Fruit fly (Drosophila melanogaster) whole organism, adult: ENCODE measurements around the gene Cpr78Cb.

Source experiments
- CG11617 ChIP-seq: fragments of 200-800 bp; sonication (Bioruptor generic); optimal IDR thresholded peaks from 2 replicates; lab custom pipeline; 2017; ENCODE audit warnings: mild to moderate bottlenecking, missing biosample characterization, missing genetic modification reagents, missing genetic modification characterization
- CG12768 ChIP-seq: fragments of 200-800 bp; sonication (Bioruptor generic); optimal IDR thresholded peaks from 2 replicates; lab custom pipeline; 2017; ENCODE audit warnings: missing biosample characterization, missing genetic modification characterization, mild to moderate bottlenecking, moderate library complexity, missing genetic modification reagents
- CG14711 ChIP-seq: fragments of 200-800 bp; sonication (Bioruptor generic); optimal IDR thresholded peaks from 2 replicates; lab custom pipeline; 2018; ENCODE audit warnings: missing biosample characterization, mild to moderate bottlenecking, missing genetic modification characterization, moderate library complexity
- CG1620 ChIP-seq: fragments of 200-800 bp; sonication (Bioruptor generic); optimal IDR thresholded peaks from 2 replicates; lab custom pipeline; 2016; ENCODE audit warnings: missing biosample characterization, missing genetic modification characterization
- CG33017 ChIP-seq: fragments of 200-800 bp; sonication (Bioruptor generic); optimal IDR thresholded peaks from 2 replicates; lab custom pipeline; 2018; ENCODE audit warnings: missing biosample characterization, mild to moderate bottlenecking, missing genetic modification characterization, moderate library complexity
- CG5204 ChIP-seq: fragments of 200-800 bp; sonication (Bioruptor generic); optimal IDR thresholded peaks from 2 replicates; lab custom pipeline; 2016; ENCODE audit warnings: missing biosample characterization, missing genetic modification characterization
- CG7045 ChIP-seq: fragments of 200-800 bp; sonication (Bioruptor generic); optimal IDR thresholded peaks from 2 replicates; lab custom pipeline; 2017; ENCODE audit warnings: missing biosample characterization, mild to moderate bottlenecking, missing genetic modification characterization
- CG7101 ChIP-seq: fragments of 200-800 bp; sonication (Bioruptor generic); optimal IDR thresholded peaks from 2 replicates; lab custom pipeline; 2018; ENCODE audit warnings: missing biosample characterization, mild to moderate bottlenecking, missing genetic modification characterization, moderate library complexity
- Clk ChIP-seq: fragments of 200-800 bp; sonication (Bioruptor generic); optimal IDR thresholded peaks from 2 replicates; lab custom pipeline; 2017; ENCODE audit warnings: missing biosample characterization, missing genetic modification characterization
- Crg-1 ChIP-seq: fragments of 200-800 bp; sonication (Bioruptor generic); optimal IDR thresholded peaks from 2 replicates; lab custom pipeline; 2016; ENCODE audit warnings: missing biosample characterization, missing genetic modification characterization
- Hr96 ChIP-seq: fragments of 200-800 bp; sonication (Bioruptor generic); optimal IDR thresholded peaks from 2 replicates; lab custom pipeline; 2016; ENCODE audit warnings: missing biosample characterization, missing genetic modification characterization
- Mnt ChIP-seq: fragments of 200-800 bp; sonication (Bioruptor generic); optimal IDR thresholded peaks from 2 replicates; lab custom pipeline; 2016; ENCODE audit warnings: missing biosample characterization, mild to moderate bottlenecking, missing genetic modification characterization
- bab1 ChIP-seq: fragments of 200-800 bp; sonication (Bioruptor generic); optimal IDR thresholded peaks from 3 replicates; lab custom pipeline; 2019; ENCODE audit warnings: missing biosample characterization, mild to moderate bottlenecking, missing genetic modification characterization, moderate library complexity
- cic ChIP-seq: fragments of 200-800 bp; sonication (Bioruptor generic); optimal IDR thresholded peaks from 2 replicates; lab custom pipeline; 2017; ENCODE audit warnings: missing biosample characterization, mild to moderate bottlenecking, missing genetic modification characterization, moderate library complexity
- cnc ChIP-seq, 2 experiments: fragments of >200 bp; optimal IDR thresholded peaks; 2 replicates each; lab custom pipeline; 2017
- kay ChIP-seq: fragments of 200-800 bp; sonication (Bioruptor generic); peaks from one replicate; lab custom pipeline; 2016; ENCODE audit warnings: missing biosample characterization, missing genetic modification characterization, borderline replicate concordance
- ovo ChIP-seq: fragments of 200-800 bp; sonication (Bioruptor generic); optimal IDR thresholded peaks from 2 replicates; lab custom pipeline; 2016; ENCODE audit warnings: missing biosample characterization, missing genetic modification characterization
- pad ChIP-seq: fragments of 200-800 bp; sonication (Bioruptor generic); optimal IDR thresholded peaks from 3 replicates; lab custom pipeline; 2017; ENCODE audit warnings: missing biosample characterization, missing genetic modification characterization, mild to moderate bottlenecking, moderate library complexity, missing genetic modification reagents
- tj ChIP-seq: fragments of 200-800 bp; sonication (Bioruptor generic); optimal IDR thresholded peaks from 3 replicates; lab custom pipeline; 2017; ENCODE audit warnings: missing biosample characterization, mild to moderate bottlenecking, missing genetic modification characterization, moderate library complexity
- toe ChIP-seq: fragments of 200-800 bp; sonication (Bioruptor generic); optimal IDR thresholded peaks from 2 replicates; lab custom pipeline; 2016; ENCODE audit warnings: missing biosample characterization, missing genetic modification characterization

Gene Cpr78Cb

dm6 chr3L:21267862-21268385 is 26.4 kb upstream of the Cpr78Cb start, which contains the start of gene CG9391:
Gene CG9391 (minus strand): TSS chr3L:21268335.
- TF ChIP-seq CG14711 (tag; lab: Kevin White, UChicago), result peak; percentile 5
- no peak for TF ChIP-seq CG5204 (GFP tag; lab: Kevin White, UChicago)

dm6 chr3L:21270480-21270879 is 23.8 kb upstream of the Cpr78Cb start, which contains the start of gene CG9389:
Gene CG9389 (minus strand): TSS chr3L:21270580.
- no peak for TF ChIP-seq Mnt (GFP tag; lab: Kevin White, UChicago)
- TF ChIP-seq CG1620, result no peak
- no peak for TF ChIP-seq CG11617 (GFP tag; lab: Kevin White, UChicago)
- no peak for TF ChIP-seq toe (GFP tag; lab: Kevin White, UChicago)
- no peak for TF ChIP-seq bab1 (GFP tag; lab: Kevin White, UChicago)
- TF ChIP-seq CG33017 (tag; lab: Kevin White, UChicago), result no peak
- no peak for TF ChIP-seq Clk (GFP tag; lab: Kevin White, UChicago)

dm6 chr3L:21273504-21273903 is 20.8 kb upstream of the Cpr78Cb start:
- TF ChIP-seq Clk (GFP tag; lab: Kevin White, UChicago) (no peak), bab1 (GFP tag; lab: Kevin White, UChicago) (no peak), kay (no peak), CG7101 (tag; lab: Kevin White, UChicago) (peak; percentile 5)

- TF ChIP-seq CG1620, result no peak
- no peak for TF ChIP-seq CG5204 (GFP tag; lab: Kevin White, UChicago)
- TF ChIP-seq toe (GFP tag; lab: Kevin White, UChicago), result no peak
- TF ChIP-seq cnc (optimal IDR thresholded peaks at IDR 0.05; lab: Kevin White, UChicago), result no peak
- TF ChIP-seq CG12768 (GFP tag; lab: Kevin White, UChicago), result no peak
- no peak for TF ChIP-seq CG7101 (tag; lab: Kevin White, UChicago)
- TF ChIP-seq kay, result no peak
Measured at dm6 chr3L:21275921-21276295, 18.4 kb upstream of the Cpr78Cb start.

- peak; percentile 28 for TF ChIP-seq toe (GFP tag; lab: Kevin White, UChicago)
- TF ChIP-seq ovo (GFP tag; lab: Kevin White, UChicago), result peak; percentile 46
- no peak for TF ChIP-seq CG33017 (tag; lab: Kevin White, UChicago)
- no peak for TF ChIP-seq Crg-1 (GFP tag; lab: Kevin White, UChicago)
- TF ChIP-seq CG5204 (GFP tag; lab: Kevin White, UChicago), result no peak
- TF ChIP-seq tj, result peak; percentile 23
- no peak for TF ChIP-seq CG11617 (GFP tag; lab: Kevin White, UChicago)
- TF ChIP-seq CG1620, result peak; percentile 9
- TF ChIP-seq CG14711 (tag; lab: Kevin White, UChicago), result peak; percentile 55
- no peak for TF ChIP-seq kay
- no peak for TF ChIP-seq cic (GFP tag; lab: Kevin White, UChicago)
- TF ChIP-seq Clk (GFP tag; lab: Kevin White, UChicago), result no peak
- TF ChIP-seq cnc (optimal IDR thresholded peaks at IDR 0.05; lab: Kevin White, UChicago), result no peak
- peak; percentile 78 for TF ChIP-seq bab1 (GFP tag; lab: Kevin White, UChicago)
- peak; percentile 52 for TF ChIP-seq CG7101 (tag; lab: Kevin White, UChicago)
- peak; percentile 56 for TF ChIP-seq CG7045 (GFP tag; lab: Kevin White, UChicago)
- TF ChIP-seq Hr96 (GFP tag; lab: Kevin White, UChicago), result no peak
- TF ChIP-seq CG12768 (GFP tag; lab: Kevin White, UChicago), result peak; percentile 62
- peak; percentile 46 for TF ChIP-seq pad (GFP tag; lab: Kevin White, UChicago)
- TF ChIP-seq Mnt (GFP tag; lab: Kevin White, UChicago), result no peak
Measured at dm6 chr3L:21276296-21277257, 17.7 kb upstream of the Cpr78Cb start.

dm6 chr3L:21277897-21278530 is 16.3 kb upstream of the Cpr78Cb start:
- peak; percentile 66 for TF ChIP-seq cic (GFP tag; lab: Kevin White, UChicago)
- TF ChIP-seq CG7101 (tag; lab: Kevin White, UChicago), result no peak
- TF ChIP-seq Mnt (GFP tag; lab: Kevin White, UChicago), result peak; percentile 24
- no peak for TF ChIP-seq ovo (GFP tag; lab: Kevin White, UChicago)
- no peak for TF ChIP-seq Hr96 (GFP tag; lab: Kevin White, UChicago)
- peak; percentile 56 for TF ChIP-seq CG12768 (GFP tag; lab: Kevin White, UChicago)
